Worm (Caenorhabditis elegans) whole organism, late embryonic: Measurements from ENCODE around the gene T19D7.7.

Experiments used
- F13H6.1 ChIP-seq: sonication (generic microtip); optimal IDR thresholded peaks from 2 replicates; lab custom pipeline; 2016; ENCODE audit warnings: missing genetic modification characterization, missing compliant biosample characterization
- ama-1 ChIP-seq: fragments of 150-350 bp; optimal IDR thresholded peaks from 2 replicates; lab custom pipeline; 2014
- nfya-1 ChIP-seq: sonication (generic microtip); optimal IDR thresholded peaks from 2 replicates; lab custom pipeline; 2017; ENCODE audit warnings: missing genetic modification characterization, mild to moderate bottlenecking, missing compliant biosample characterization, antibody characterized with exemption, moderate library complexity
- pha-4 ChIP-seq: fragments of 150-350 bp; optimal IDR thresholded peaks from 2 replicates; lab custom pipeline; 2018; ENCODE audit warnings: missing biosample characterization, missing genetic modification reagents, missing genetic modification characterization
- pqm-1 ChIP-seq: sonication (generic microtip); optimal IDR thresholded peaks from 2 replicates; lab custom pipeline; 2016; ENCODE audit warnings: missing genetic modification characterization, missing compliant biosample characterization

DNA sequence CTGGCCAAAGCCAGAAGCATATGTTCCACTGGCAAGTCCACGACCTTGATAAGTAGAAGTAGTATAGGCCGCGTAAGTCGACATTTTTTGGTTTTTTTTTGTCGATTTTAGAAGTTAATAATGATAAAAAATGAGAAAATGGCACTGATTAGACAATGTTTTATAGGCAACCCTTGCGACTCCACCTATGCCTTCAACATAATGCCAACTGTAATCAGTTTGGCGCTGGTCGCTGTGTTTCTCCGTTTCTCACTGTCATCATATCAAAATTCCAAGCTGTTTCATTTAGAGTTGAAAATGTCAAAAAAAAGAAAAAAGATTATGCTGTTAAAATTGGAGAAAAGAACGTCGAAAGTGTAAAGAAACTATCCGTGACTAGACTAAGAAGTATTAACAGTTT lies 35.2 kb downstream of the T19D7.7 start:
- no peak for TF ChIP-seq F13H6.1 (tag; lab: Kevin White, UChicago)
- TF ChIP-seq pha-4 (tag; lab: Kevin White, UChicago) = no peak
- TF ChIP-seq nfya-1 = no peak
- no peak for TF ChIP-seq ama-1
- no peak for TF ChIP-seq pqm-1 (tag; lab: Kevin White, UChicago)
